Fruit fly (Drosophila melanogaster) whole organism, adult: ENCODE measurements around the gene msk.

Experiments
- CG11617 ChIP-seq: fragments of 200-800 bp; sonication (Bioruptor generic); optimal IDR thresholded peaks from 2 replicates; lab custom pipeline; 2017; ENCODE audit warnings: mild to moderate bottlenecking, missing biosample characterization, missing genetic modification reagents, missing genetic modification characterization
- CG12768 ChIP-seq: fragments of 200-800 bp; sonication (Bioruptor generic); optimal IDR thresholded peaks from 2 replicates; lab custom pipeline; 2017; ENCODE audit warnings: missing biosample characterization, missing genetic modification characterization, mild to moderate bottlenecking, moderate library complexity, missing genetic modification reagents
- CG14711 ChIP-seq: fragments of 200-800 bp; sonication (Bioruptor generic); optimal IDR thresholded peaks from 2 replicates; lab custom pipeline; 2018; ENCODE audit warnings: missing biosample characterization, mild to moderate bottlenecking, missing genetic modification characterization, moderate library complexity
- CG1620 ChIP-seq: fragments of 200-800 bp; sonication (Bioruptor generic); optimal IDR thresholded peaks from 2 replicates; lab custom pipeline; 2016; ENCODE audit warnings: missing biosample characterization, missing genetic modification characterization
- CG33017 ChIP-seq: fragments of 200-800 bp; sonication (Bioruptor generic); optimal IDR thresholded peaks from 2 replicates; lab custom pipeline; 2018; ENCODE audit warnings: missing biosample characterization, mild to moderate bottlenecking, missing genetic modification characterization, moderate library complexity
- CG5204 ChIP-seq: fragments of 200-800 bp; sonication (Bioruptor generic); optimal IDR thresholded peaks from 2 replicates; lab custom pipeline; 2016; ENCODE audit warnings: missing biosample characterization, missing genetic modification characterization
- CG7045 ChIP-seq: fragments of 200-800 bp; sonication (Bioruptor generic); optimal IDR thresholded peaks from 2 replicates; lab custom pipeline; 2017; ENCODE audit warnings: missing biosample characterization, mild to moderate bottlenecking, missing genetic modification characterization
- CG7101 ChIP-seq: fragments of 200-800 bp; sonication (Bioruptor generic); optimal IDR thresholded peaks from 2 replicates; lab custom pipeline; 2018; ENCODE audit warnings: missing biosample characterization, mild to moderate bottlenecking, missing genetic modification characterization, moderate library complexity
- Clk ChIP-seq: fragments of 200-800 bp; sonication (Bioruptor generic); optimal IDR thresholded peaks from 2 replicates; lab custom pipeline; 2017; ENCODE audit warnings: missing biosample characterization, missing genetic modification characterization
- Crg-1 ChIP-seq: fragments of 200-800 bp; sonication (Bioruptor generic); optimal IDR thresholded peaks from 2 replicates; lab custom pipeline; 2016; ENCODE audit warnings: missing biosample characterization, missing genetic modification characterization
- Hr96 ChIP-seq: fragments of 200-800 bp; sonication (Bioruptor generic); optimal IDR thresholded peaks from 2 replicates; lab custom pipeline; 2016; ENCODE audit warnings: missing biosample characterization, missing genetic modification characterization
- Mnt ChIP-seq: fragments of 200-800 bp; sonication (Bioruptor generic); optimal IDR thresholded peaks from 2 replicates; lab custom pipeline; 2016; ENCODE audit warnings: missing biosample characterization, mild to moderate bottlenecking, missing genetic modification characterization
- bab1 ChIP-seq: fragments of 200-800 bp; sonication (Bioruptor generic); optimal IDR thresholded peaks from 3 replicates; lab custom pipeline; 2019; ENCODE audit warnings: missing biosample characterization, mild to moderate bottlenecking, missing genetic modification characterization, moderate library complexity
- cic ChIP-seq: fragments of 200-800 bp; sonication (Bioruptor generic); optimal IDR thresholded peaks from 2 replicates; lab custom pipeline; 2017; ENCODE audit warnings: missing biosample characterization, mild to moderate bottlenecking, missing genetic modification characterization, moderate library complexity
- cnc ChIP-seq, 2 experiments: fragments of >200 bp; optimal IDR thresholded peaks; 2 replicates each; lab custom pipeline; 2017
- kay ChIP-seq: fragments of 200-800 bp; sonication (Bioruptor generic); peaks from one replicate; lab custom pipeline; 2016; ENCODE audit warnings: missing biosample characterization, missing genetic modification characterization, borderline replicate concordance
- ovo ChIP-seq: fragments of 200-800 bp; sonication (Bioruptor generic); optimal IDR thresholded peaks from 2 replicates; lab custom pipeline; 2016; ENCODE audit warnings: missing biosample characterization, missing genetic modification characterization
- pad ChIP-seq: fragments of 200-800 bp; sonication (Bioruptor generic); optimal IDR thresholded peaks from 3 replicates; lab custom pipeline; 2017; ENCODE audit warnings: missing biosample characterization, missing genetic modification characterization, mild to moderate bottlenecking, moderate library complexity, missing genetic modification reagents
- tj ChIP-seq: fragments of 200-800 bp; sonication (Bioruptor generic); optimal IDR thresholded peaks from 3 replicates; lab custom pipeline; 2017; ENCODE audit warnings: missing biosample characterization, mild to moderate bottlenecking, missing genetic modification characterization, moderate library complexity
- toe ChIP-seq: fragments of 200-800 bp; sonication (Bioruptor generic); optimal IDR thresholded peaks from 2 replicates; lab custom pipeline; 2016; ENCODE audit warnings: missing biosample characterization, missing genetic modification characterization

Gene msk

DNA sequence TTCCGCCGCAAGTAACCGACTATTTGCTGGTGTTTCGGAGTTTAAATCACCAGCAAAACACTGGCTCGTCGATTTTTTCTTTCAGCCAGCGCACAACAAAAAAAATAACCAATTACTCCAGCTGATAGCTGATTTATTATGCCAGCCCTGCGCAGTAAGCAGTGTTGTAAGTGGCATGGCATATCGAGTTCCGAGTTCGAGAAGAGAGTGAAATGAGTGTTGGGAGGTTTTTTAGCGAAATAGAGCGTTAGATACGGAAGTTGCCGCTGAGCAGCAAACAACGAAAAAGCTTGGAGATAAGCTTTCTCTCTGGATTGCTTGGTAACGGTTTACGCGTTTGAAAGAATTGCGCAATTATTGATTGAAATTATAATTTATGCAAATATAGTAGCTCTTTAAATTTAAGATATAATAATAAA, 24.3 kb upstream of the msk start, which contains the start of gene CG7565:
TSS of gene CG7565 (minus strand) at position 137 of the 419 bp plus-strand sequence.
- TF ChIP-seq ovo (GFP tag; lab: Kevin White, UChicago) (peak; percentile 74), tj (GFP tag; lab: Kevin White, UChicago) (peak; percentile 54), CG33017 (tag; lab: Kevin White, UChicago) (peak; percentile 78), Mnt (peak; percentile 84), CG12768 (GFP tag; lab: Kevin White, UChicago) (peak; percentile 87), bab1 (GFP tag; lab: Kevin White, UChicago) (peak; percentile 79), cnc (optimal IDR thresholded peaks at IDR 0.05; lab: Kevin White, UChicago) (no peak), CG5204 (GFP tag; lab: Kevin White, UChicago) (no peak), cic (GFP tag; lab: Kevin White, UChicago) (peak; percentile 75), CG14711 (peak; percentile 67), Hr96 (GFP tag; lab: Kevin White, UChicago) (peak; percentile 51), Crg-1 (GFP tag; lab: Kevin White, UChicago) (peak; percentile 80), CG7045 (peak; percentile 71), kay (GFP tag; lab: Kevin White, UChicago) (peak; percentile 82), CG11617 (peak; percentile 68), Clk (GFP tag; lab: Kevin White, UChicago) (peak; percentile 60), toe (GFP tag; lab: Kevin White, UChicago) (peak; percentile 63), CG7101 (tag; lab: Kevin White, UChicago) (peak; percentile 86), pad (peak; percentile 75), CG1620 (GFP tag; lab: Kevin White, UChicago) (peak; percentile 26)

DNA sequence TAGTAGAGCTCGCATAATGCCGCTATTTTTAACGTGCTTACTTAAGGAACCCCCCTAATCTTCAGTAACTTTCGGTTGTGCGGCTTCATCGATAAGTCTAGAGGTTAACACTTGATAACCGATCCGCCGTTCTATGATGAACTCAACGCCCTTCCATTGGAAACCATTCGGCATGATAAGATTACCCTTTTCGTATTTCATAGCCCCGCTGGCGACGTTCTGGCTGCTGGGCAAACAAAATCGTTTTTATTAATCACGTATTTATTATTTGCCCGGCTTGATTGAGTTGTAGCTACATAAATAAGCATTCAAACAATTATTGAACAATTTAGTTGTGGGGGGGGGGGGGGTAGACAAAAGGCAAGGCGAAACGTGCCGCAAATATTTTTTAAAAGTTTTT, 22.4 kb upstream of the msk start:
- TF ChIP-seq cic (GFP tag; lab: Kevin White, UChicago) (peak; percentile 36), bab1 (GFP tag; lab: Kevin White, UChicago) (no peak), Clk (GFP tag; lab: Kevin White, UChicago) (no peak), tj (GFP tag; lab: Kevin White, UChicago) (no peak), pad (no peak), CG5204 (GFP tag; lab: Kevin White, UChicago) (no peak)

DNA sequence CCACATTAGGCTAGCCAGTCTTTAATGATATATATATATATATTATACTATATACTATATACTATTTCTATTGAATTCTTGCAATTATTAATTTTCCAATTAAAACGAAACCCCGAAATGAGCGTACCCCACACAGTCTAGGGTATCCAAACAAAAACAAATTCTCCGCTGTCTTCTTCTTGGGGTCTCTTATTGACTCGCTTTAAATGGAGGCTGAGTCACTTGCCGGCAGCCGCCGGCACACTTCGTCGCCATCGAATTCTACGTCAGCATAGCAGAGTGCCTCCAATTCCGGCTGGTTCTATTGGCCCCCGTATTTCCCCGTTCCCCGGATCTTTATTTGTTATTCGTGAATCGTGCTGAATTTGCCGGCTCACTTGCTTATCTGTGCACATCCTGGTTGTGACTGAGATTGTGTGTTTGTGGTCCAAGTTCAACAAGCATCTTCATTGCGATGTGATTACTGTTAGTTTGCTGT, 21.3 kb upstream of the msk start:
- TF ChIP-seq CG14711 (peak; percentile 35), Hr96 (GFP tag; lab: Kevin White, UChicago) (no peak), Clk (GFP tag; lab: Kevin White, UChicago) (no peak), toe (GFP tag; lab: Kevin White, UChicago) (no peak), cnc (optimal IDR thresholded peaks at IDR 0.05; lab: Kevin White, UChicago) (no peak), pad (no peak), CG12768 (GFP tag; lab: Kevin White, UChicago) (no peak), cic (GFP tag; lab: Kevin White, UChicago) (peak; percentile 60), CG33017 (tag; lab: Kevin White, UChicago) (peak; percentile 59), tj (GFP tag; lab: Kevin White, UChicago) (peak; percentile 66), bab1 (GFP tag; lab: Kevin White, UChicago) (no peak), CG11617 (peak; percentile 29), kay (GFP tag; lab: Kevin White, UChicago) (peak; percentile 49), Crg-1 (GFP tag; lab: Kevin White, UChicago) (no peak), CG1620 (GFP tag; lab: Kevin White, UChicago) (no peak), ovo (GFP tag; lab: Kevin White, UChicago) (no peak), CG7045 (peak; percentile 22), Mnt (no peak), CG7101 (tag; lab: Kevin White, UChicago) (peak; percentile 46), CG5204 (GFP tag; lab: Kevin White, UChicago) (no peak)

DNA sequence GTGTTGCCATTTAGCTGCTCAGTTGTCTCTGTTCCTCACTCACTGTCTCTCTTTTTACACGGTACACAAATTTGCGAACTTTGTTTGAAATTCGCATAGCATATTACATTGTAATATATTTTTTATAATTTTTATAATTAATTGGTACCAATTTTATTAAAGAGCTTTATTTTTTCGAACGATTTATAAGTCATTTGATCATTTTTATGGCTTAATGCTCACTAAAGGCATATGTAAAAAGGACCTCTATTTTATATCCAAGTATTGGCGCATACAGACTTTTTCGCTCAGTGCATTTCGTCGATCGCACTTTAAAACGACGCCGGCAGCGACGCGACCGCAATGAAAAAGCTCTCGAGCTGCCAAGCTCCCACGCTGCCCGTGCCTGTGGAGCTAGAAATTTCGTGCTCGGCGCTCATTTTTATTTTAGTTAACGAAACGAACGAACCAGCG, 19.8 kb upstream of the msk start:
- TF ChIP-seq CG7045 (peak; percentile 99), CG11617 (peak; percentile 99), CG14711 (peak; percentile 94), CG33017 (tag; lab: Kevin White, UChicago) (peak; percentile 98), Hr96 (GFP tag; lab: Kevin White, UChicago) (peak; percentile 89), CG1620 (GFP tag; lab: Kevin White, UChicago) (peak; percentile 87), bab1 (GFP tag; lab: Kevin White, UChicago) (peak; percentile 96), Crg-1 (GFP tag; lab: Kevin White, UChicago) (peak; percentile 94), toe (GFP tag; lab: Kevin White, UChicago) (peak; percentile 96), cnc (optimal IDR thresholded peaks at IDR 0.05; lab: Kevin White, UChicago) (no peak), CG7101 (tag; lab: Kevin White, UChicago) (peak; percentile 98), tj (GFP tag; lab: Kevin White, UChicago) (peak; percentile 92), cic (GFP tag; lab: Kevin White, UChicago) (peak; percentile 85), CG12768 (GFP tag; lab: Kevin White, UChicago) (peak; percentile 99), kay (GFP tag; lab: Kevin White, UChicago) (peak; percentile 98), Clk (GFP tag; lab: Kevin White, UChicago) (peak; percentile 96), ovo (GFP tag; lab: Kevin White, UChicago) (peak; percentile 96), Mnt (peak; percentile 93), pad (peak; percentile 90), CG5204 (GFP tag; lab: Kevin White, UChicago) (peak; percentile 95)

DNA sequence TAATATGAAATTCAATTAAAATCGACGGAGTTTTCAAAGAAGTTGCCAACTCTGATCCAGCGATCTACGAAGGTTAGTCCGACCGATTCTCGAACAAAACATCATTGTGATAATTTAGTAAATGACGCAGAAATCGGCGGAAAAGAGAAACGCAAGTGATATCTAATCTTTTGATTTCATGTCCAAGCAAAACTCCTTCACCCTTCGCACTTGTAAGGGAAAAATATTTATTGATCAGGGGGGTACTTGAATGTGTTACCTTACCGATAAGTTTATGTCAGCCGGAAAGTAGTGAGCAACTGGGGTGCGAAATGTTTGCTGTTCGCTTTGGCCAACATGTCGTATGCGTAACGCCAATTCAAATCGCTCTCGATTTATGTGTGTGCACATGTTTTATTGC, 18.9 kb upstream of the msk start:
- TF ChIP-seq CG7101 (tag; lab: Kevin White, UChicago), result no peak
- no peak for TF ChIP-seq CG14711
- no peak for TF ChIP-seq toe (GFP tag; lab: Kevin White, UChicago)
- TF ChIP-seq CG5204 (GFP tag; lab: Kevin White, UChicago), result no peak
- TF ChIP-seq kay (GFP tag; lab: Kevin White, UChicago), result no peak
- no peak for TF ChIP-seq Mnt
- TF ChIP-seq CG1620 (GFP tag; lab: Kevin White, UChicago), result no peak
- TF ChIP-seq CG7045, result no peak
- TF ChIP-seq tj (GFP tag; lab: Kevin White, UChicago), result no peak
- no peak for TF ChIP-seq cnc (optimal IDR thresholded peaks at IDR 0.05; lab: Kevin White, UChicago)
- no peak for TF ChIP-seq CG12768 (GFP tag; lab: Kevin White, UChicago)
- TF ChIP-seq cic (GFP tag; lab: Kevin White, UChicago), result no peak
- no peak for TF ChIP-seq pad
- no peak for TF ChIP-seq bab1 (GFP tag; lab: Kevin White, UChicago)
- TF ChIP-seq CG33017 (tag; lab: Kevin White, UChicago), result no peak
- no peak for TF ChIP-seq CG11617
- no peak for TF ChIP-seq Hr96 (GFP tag; lab: Kevin White, UChicago)
- TF ChIP-seq ovo (GFP tag; lab: Kevin White, UChicago), result no peak
